Worm (Caenorhabditis elegans) whole organism, L4 larva: ENCODE results near the gene W01G7.4.

Source experiments
- F44E2.7 ChIP-seq: fragments of 200-800 bp; sonication (Bioruptor generic); IDR thresholded peaks from 2 replicates; pipeline ENCODE4 v2.1.2; 2022; ENCODE audit warnings: missing genetic modification characterization, missing compliant biosample characterization
- T26A8.4 ChIP-seq: fragments of 200-800 bp; sonication (Bioruptor generic); IDR thresholded peaks from 2 replicates; pipeline ENCODE4 v1.3.6; 2022; ENCODE audit warnings: missing genetic modification characterization, missing compliant biosample characterization
- ZK546.5 ChIP-seq, 2 experiments: sonication (generic microtip); optimal IDR thresholded peaks; 2 replicates each; lab custom pipeline; 2017; ENCODE audit warnings: missing biosample characterization in 2 of 2, missing genetic modification characterization in 2 of 2
- arid-1 ChIP-seq: fragments of 200-800 bp; sonication (Bioruptor generic); conservative IDR thresholded peaks from 2 replicates; pipeline ENCODE4 v1.3.6; 2022; ENCODE audit warnings: missing genetic modification reagents, missing genetic modification characterization, missing compliant biosample characterization
- attf-4 ChIP-seq: sonication (generic microtip); optimal IDR thresholded peaks from 3 replicates; lab custom pipeline; 2017; ENCODE audit warnings: missing biosample characterization, missing genetic modification characterization
- ceh-32 ChIP-seq: sonication (generic microtip); optimal IDR thresholded peaks from 2 replicates; lab custom pipeline; 2016; ENCODE audit warnings: mild to moderate bottlenecking, missing genetic modification characterization, missing compliant biosample characterization; ENCODE audit not compliant: poor library complexity
- ceh-44 ChIP-seq: fragments of 200-800 bp; sonication (Bioruptor generic); IDR thresholded peaks from 2 replicates; pipeline ENCODE4 v1.3.6; 2022; ENCODE audit warnings: missing genetic modification reagents, missing genetic modification characterization, missing compliant biosample characterization
- ceh-82 ChIP-seq: sonication (generic microtip); optimal IDR thresholded peaks from 2 replicates; lab custom pipeline; 2017; ENCODE audit warnings: missing biosample characterization, missing genetic modification characterization
- cey-2 ChIP-seq: sonication (generic microtip); optimal IDR thresholded peaks from 3 replicates; lab custom pipeline; 2017; ENCODE audit warnings: missing genetic modification characterization, mild to moderate bottlenecking, missing compliant biosample characterization, antibody characterized with exemption, borderline replicate concordance; ENCODE audit not compliant: insufficient read depth
- ctbp-1 ChIP-seq: fragments of 200-800 bp; sonication (Bioruptor generic); IDR thresholded peaks from 2 replicates; pipeline ENCODE4 v1.3.6; 2022; ENCODE audit warnings: missing genetic modification reagents, missing genetic modification characterization, missing compliant biosample characterization
- daf-12 ChIP-seq: fragments of 150-350 bp; optimal IDR thresholded peaks from 2 replicates; lab custom pipeline; 2014; ENCODE audit warnings: missing biosample characterization, missing genetic modification reagents, missing genetic modification characterization
- daf-8 ChIP-seq: fragments of 200-800 bp; sonication (Bioruptor generic); IDR thresholded peaks from 2 replicates; pipeline ENCODE4 v1.3.6; 2022; ENCODE audit warnings: missing genetic modification characterization, missing compliant biosample characterization
- dmd-6 ChIP-seq: fragments of 200-800 bp; sonication (Bioruptor generic); IDR thresholded peaks from 2 replicates; pipeline ENCODE4 v1.3.6; 2022; ENCODE audit warnings: missing genetic modification reagents, missing genetic modification characterization, missing compliant biosample characterization
- duxl-1 ChIP-seq: sonication (generic microtip); optimal IDR thresholded peaks from 2 replicates; lab custom pipeline; 2016; ENCODE audit warnings: mild to moderate bottlenecking, missing genetic modification characterization, moderate library complexity, missing compliant biosample characterization; ENCODE audit not compliant: poor library complexity
- dve-1 ChIP-seq: sonication (generic microtip); optimal IDR thresholded peaks from 2 replicates; lab custom pipeline; 2017; ENCODE audit warnings: antibody characterized with exemption, mild to moderate bottlenecking, missing genetic modification characterization, missing compliant biosample characterization; ENCODE audit not compliant: insufficient read depth
- egl-27 ChIP-seq: sonication (generic microtip); optimal IDR thresholded peaks from 3 replicates; lab custom pipeline; 2017; ENCODE audit warnings: missing biosample characterization, missing genetic modification reagents, missing genetic modification characterization
- egl-43 ChIP-seq: fragments of 200-800 bp; sonication (Bioruptor generic); IDR thresholded peaks from 2 replicates; pipeline ENCODE4 v1.3.6; 2022; ENCODE audit warnings: missing genetic modification reagents, missing genetic modification characterization, missing compliant biosample characterization
- hif-1 ChIP-seq, 2 experiments: sonication (generic microtip); optimal IDR thresholded peaks; 2 replicates each; lab custom pipeline; 2016 to 2017; ENCODE audit warnings: missing compliant biosample characterization in 2 of 2, missing genetic modification characterization in 2 of 2, missing genetic modification reagents in 2 of 2, missing genotype in 2 of 2, mild to moderate bottlenecking in 1 of 2
- jun-1 ChIP-seq: fragments of 150-350 bp; optimal IDR thresholded peaks from 2 replicates; lab custom pipeline; 2014; ENCODE audit warnings: missing biosample characterization, missing genetic modification reagents, missing genetic modification characterization
- lin-13 ChIP-seq: fragments of 150-350 bp; optimal IDR thresholded peaks from 2 replicates; lab custom pipeline; 2014; ENCODE audit warnings: missing biosample characterization, missing genetic modification reagents, missing genetic modification characterization
- lin-29 ChIP-seq: fragments of 200-800 bp; sonication (Bioruptor generic); IDR thresholded peaks from 2 replicates; pipeline ENCODE4 v1.3.6; 2022; ENCODE audit warnings: missing genetic modification reagents, missing genetic modification characterization, missing compliant biosample characterization
- mdl-1 ChIP-seq, 2 experiments: fragments of 150-350 bp in 1 of 2; sonication (generic microtip) in 1 of 2; optimal IDR thresholded peaks; 2 replicates each; lab custom pipeline; 2014 to 2017; ENCODE audit warnings: missing biosample characterization in 2 of 2, missing genetic modification characterization in 2 of 2
- mxl-2 ChIP-seq: fragments of 200-800 bp; sonication (Bioruptor generic); conservative IDR thresholded peaks from 2 replicates; pipeline ENCODE4 v1.3.6; 2022; ENCODE audit warnings: missing genetic modification reagents, missing genetic modification characterization, missing compliant biosample characterization
- nhr-11 ChIP-seq: fragments of 150-350 bp; optimal IDR thresholded peaks from 2 replicates; lab custom pipeline; 2014; ENCODE audit warnings: missing biosample characterization, missing genetic modification characterization
- nhr-111 ChIP-seq: fragments of 200-800 bp; sonication (Bioruptor generic); optimal IDR thresholded peaks from 2 replicates; lab custom pipeline; 2018; ENCODE audit warnings: mild to moderate bottlenecking, missing genetic modification characterization, missing compliant biosample characterization
- nhr-237 ChIP-seq: sonication (generic microtip); optimal IDR thresholded peaks from 2 replicates; lab custom pipeline; 2017; ENCODE audit warnings: missing biosample characterization, missing genetic modification characterization
- nhr-25 ChIP-seq: sonication (generic microtip); optimal IDR thresholded peaks from 2 replicates; lab custom pipeline; 2017; ENCODE audit warnings: missing genetic modification characterization, mild to moderate bottlenecking, missing compliant biosample characterization, antibody characterized with exemption, moderate library complexity, borderline replicate concordance; ENCODE audit not compliant: insufficient read depth
- nhr-42 ChIP-seq: fragments of 200-800 bp; sonication (Bioruptor generic); IDR thresholded peaks from 2 replicates; pipeline ENCODE4 v1.3.6; 2022; ENCODE audit warnings: missing genetic modification characterization, missing compliant biosample characterization
- nhr-48 ChIP-seq: sonication (generic microtip); optimal IDR thresholded peaks from 2 replicates; lab custom pipeline; 2016; ENCODE audit warnings: mild to moderate bottlenecking, missing genetic modification characterization, missing compliant biosample characterization
- set-16 ChIP-seq: fragments of 200-800 bp; sonication (Bioruptor generic); IDR thresholded peaks from 2 replicates; pipeline ENCODE4 v1.3.6; 2022; ENCODE audit warnings: missing genetic modification reagents, missing genetic modification characterization, missing compliant biosample characterization
- spr-3 ChIP-seq: fragments of 200-800 bp; sonication (Bioruptor generic); optimal IDR thresholded peaks from 2 replicates; lab custom pipeline; 2018; ENCODE audit warnings: mild to moderate bottlenecking, missing genetic modification characterization, missing compliant biosample characterization
- tra-1 ChIP-seq: fragments of 200-800 bp; sonication (Bioruptor generic); IDR thresholded peaks from 2 replicates; pipeline ENCODE4 v1.3.6; 2022; ENCODE audit warnings: missing genetic modification reagents, missing genetic modification characterization, missing compliant biosample characterization
- unc-39 ChIP-seq: sonication (generic microtip); optimal IDR thresholded peaks from 2 replicates; lab custom pipeline; 2017; ENCODE audit warnings: missing biosample characterization, missing genetic modification characterization
- unc-62 ChIP-seq, 3 experiments: fragments of 150-350 bp in 1 of 3; sonication (generic microtip); optimal IDR thresholded peaks in 2 of 3; peaks in 1 of 3; 1 replicate in 1 of 3; 2 replicates in 2 of 3; lab custom pipeline; 2014 to 2017; ENCODE audit warnings: missing biosample characterization in 3 of 3, missing genetic modification characterization in 3 of 3, missing genetic modification reagents in 3 of 3, missing genotype in 1 of 3
- vab-7 ChIP-seq: fragments of 200-800 bp; sonication (Bioruptor generic); IDR thresholded peaks from 2 replicates; pipeline ENCODE4 v1.3.6; 2022; ENCODE audit warnings: missing genetic modification reagents, missing genetic modification characterization, missing compliant biosample characterization
- zip-2 ChIP-seq: fragments of 150-350 bp; optimal IDR thresholded peaks from 2 replicates; lab custom pipeline; 2014; ENCODE audit warnings: missing biosample characterization, missing genetic modification characterization

W01G7.4 gene

ce11 chrII:14063044-14063500 lies 2.5 kb downstream of the W01G7.4 start, which contains the start of gene lem-2 (continued):
- TF ChIP-seq attf-4 (tag; lab: Kevin White, UChicago) (no peak), T26A8.4 (GFP tag; lab: Robert Waterston, UW) (no peak), arid-1 (GFP tag; lab: Robert Waterston, UW) (0 out of 2 replicates have a peak, but pooled peaks have one; percentile 33), unc-62 (GFP tag; optimal IDR thresholded peaks at IDR 0.05 in 1 of 2; lab: Kevin White, UChicago) (peak in 1 of 2 experiments; percentile 59), unc-62 (tag; optimal IDR thresholded peaks at IDR 0.05; lab: Kevin White, UChicago) (no peak), nhr-11 (tag; lab: Kevin White, UChicago) (peak; percentile 30), nhr-42 (GFP tag; lab: Robert Waterston, UW) (peak; percentile 69; the same call in 1 of the 2 replicates), hif-1 (tag; optimal IDR thresholded peaks at IDR 0.05; lab: Kevin White, UChicago) (peak in 1 of 2 experiments; percentile 92), dmd-6 (GFP tag; lab: Robert Waterston, UW) (peak; percentile 39; the same call in 1 of the 2 replicates), ctbp-1 (GFP tag; lab: Robert Waterston, UW) (0 out of 2 replicates have a peak, but pooled peaks have one; percentile 36)

- TF ChIP-seq duxl-1 (tag; lab: Kevin White, UChicago), result no peak
- no peak for TF ChIP-seq mxl-2
- no peak for TF ChIP-seq ceh-82 (tag; lab: Kevin White, UChicago)
- no peak for TF ChIP-seq hif-1 (tag; optimal IDR thresholded peaks at IDR 0.05; lab: Kevin White, UChicago)
- no peak for TF ChIP-seq jun-1
- no peak for TF ChIP-seq vab-7 (GFP tag; lab: Robert Waterston, UW)
- no peak for TF ChIP-seq dve-1 (tag; lab: Kevin White, UChicago)
- no peak for TF ChIP-seq nhr-48 (tag; lab: Kevin White, UChicago)
- no peak for TF ChIP-seq attf-4 (tag; lab: Kevin White, UChicago)
- TF ChIP-seq daf-8 (GFP tag; lab: Robert Waterston, UW), result no peak
- no peak for TF ChIP-seq nhr-11 (tag; lab: Kevin White, UChicago)
- no peak for TF ChIP-seq zip-2 (tag; lab: Kevin White, UChicago)
- no peak for TF ChIP-seq tra-1
- TF ChIP-seq cey-2 (tag; lab: Kevin White, UChicago), result no peak
- no peak for TF ChIP-seq egl-27 (tag; lab: Kevin White, UChicago)
- no peak for TF ChIP-seq nhr-237 (tag; lab: Kevin White, UChicago)
- no peak for TF ChIP-seq nhr-111 (GFP tag; lab: Kevin White, UChicago)
- TF ChIP-seq lin-13 (GFP tag; lab: Kevin White, UChicago), result no peak
- no peak for TF ChIP-seq unc-39 (tag; lab: Kevin White, UChicago)
- TF ChIP-seq mdl-1 (tag; optimal IDR thresholded peaks at IDR 0.05; lab: Kevin White, UChicago), result no peak
Observed at ce11 chrII:14064051-14064450, 3.5 kb downstream of the W01G7.4 start.

DNA sequence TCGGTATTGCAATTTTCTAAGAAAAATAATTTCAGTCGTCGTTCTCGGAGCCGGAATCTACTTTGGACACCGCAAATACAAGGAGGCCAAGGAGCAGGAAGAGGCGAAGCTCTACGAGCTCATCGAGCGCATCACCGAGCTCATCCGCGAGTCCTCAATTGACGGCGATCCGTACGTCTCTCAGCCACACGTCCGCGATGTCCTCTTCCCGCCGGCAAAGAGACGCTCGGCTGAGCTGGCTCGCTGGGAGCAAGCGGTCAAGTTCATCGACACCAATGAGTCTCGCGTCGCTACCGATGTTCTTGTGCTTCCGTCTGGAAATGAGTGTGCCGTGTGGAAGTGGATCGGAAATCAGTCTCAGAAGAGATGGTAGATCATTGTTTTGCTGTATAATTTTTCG lies 4.9 kb downstream of the W01G7.4 start:
- TF ChIP-seq egl-43 (GFP tag; lab: Robert Waterston, UW) (no peak), set-16 (peak; percentile 90)

ce11 chrII:14068607-14069006 lies 8.1 kb downstream of the W01G7.4 start, which contains the start of gene xrn-1:
Gene xrn-1 (plus strand): TSS chrII:14068907.
- TF ChIP-seq F44E2.7 (GFP tag; lab: Robert Waterston, UW) (no peak), daf-12 (tag; lab: Kevin White, UChicago) (no peak), ZK546.5 (tag; optimal IDR thresholded peaks at IDR 0.05; lab: Kevin White, UChicago) (no peak), nhr-11 (tag; lab: Kevin White, UChicago) (no peak), ceh-44 (GFP tag; lab: Robert Waterston, UW) (no peak), lin-29 (GFP tag; lab: Robert Waterston, UW) (no peak), ceh-32 (tag; lab: Kevin White, UChicago) (no peak), nhr-25 (tag; lab: Kevin White, UChicago) (no peak), vab-7 (GFP tag; lab: Robert Waterston, UW) (no peak), spr-3 (GFP tag; lab: Kevin White, UChicago) (no peak), egl-43 (GFP tag; lab: Robert Waterston, UW) (no peak)
